Worm (Caenorhabditis elegans): ENCODE measurements around the gene Y6G8.15.

Y6G8.15 gene

ce11 chrV:17659228-17659627 is 48.8 kb upstream of the Y6G8.15 start, which contains the start of gene fbxa-108 (continued):
- TF ChIP-seq rcor-1 (GFP tag; IDR thresholded peaks at IDR 0.05) (no peak), nfyb-1 (GFP tag; IDR thresholded peaks at IDR 0.05) (peak; percentile 60; the same call in 1 of the 2 replicates), ccch-3 (GFP tag; optimal IDR thresholded peaks at IDR 0.05) (no peak), K12H6.12 (tag; optimal IDR thresholded peaks at IDR 0.05) (no peak), tbx-9 (tag; optimal IDR thresholded peaks at IDR 0.05; ENCODE audit: borderline replicate concordance) (no peak), egrh-3 (GFP tag; IDR thresholded peaks at IDR 0.05) (no peak), ceh-100 (GFP tag; IDR thresholded peaks at IDR 0.05) (no peak), lin-54 (GFP tag; optimal IDR thresholded peaks at IDR 0.05) (no peak), T07F8.4 (tag; optimal IDR thresholded peaks at IDR 0.05) (no peak), snpc-3.4 (tag; optimal IDR thresholded peaks at IDR 0.05) (no peak), lin-40 (tag; optimal IDR thresholded peaks at IDR 0.05) (no peak), repo-1 (tag; optimal IDR thresholded peaks at IDR 0.05) (no peak), hlh-26 (GFP tag; conservative IDR thresholded peaks at IDR 0.05) (no peak), attf-6 (GFP tag; IDR thresholded peaks at IDR 0.05) (no peak), ceh-91 (GFP tag; IDR thresholded peaks at IDR 0.05) (no peak), zim-3 (tag; optimal IDR thresholded peaks at IDR 0.05) (no peak), sptf-2 (GFP tag; optimal IDR thresholded peaks at IDR 0.05) (no peak), ceh-79 (tag; optimal IDR thresholded peaks at IDR 0.05) (no peak), ztf-22 (GFP tag; optimal IDR thresholded peaks at IDR 0.05) (peak; percentile 79), sea-2 (GFP tag; IDR thresholded peaks at IDR 0.05) (no peak), B0019.2 (GFP tag; conservative IDR thresholded peaks at IDR 0.05) (no peak), madf-6 (GFP tag; IDR thresholded peaks at IDR 0.05) (no peak), F57A8.1 (GFP tag; optimal IDR thresholded peaks at IDR 0.05) (no peak), ztf-25 (GFP tag; IDR thresholded peaks at IDR 0.05) (no peak), ceh-27 (GFP tag; optimal IDR thresholded peaks at IDR 0.05) (no peak), nfya-1 (tag; optimal IDR thresholded peaks at IDR 0.05; ENCODE audit: borderline replicate concordance, insufficient read depth) (no peak), F33H1.4 (GFP tag; IDR thresholded peaks at IDR 0.05) (no peak), let-607 (tag; optimal IDR thresholded peaks at IDR 0.05) (peak; percentile 14 to 35), ztf-28 (GFP tag; IDR thresholded peaks at IDR 0.05) (no peak), mel-28 (tag; optimal IDR thresholded peaks at IDR 0.05; ENCODE audit: borderline replicate concordance) (no peak), F22D6.2 (tag; optimal IDR thresholded peaks at IDR 0.05) (peak; percentile 9), snpc-4 (GFP tag; optimal IDR thresholded peaks at IDR 0.05) (no peak), snpc-4 (tag; optimal IDR thresholded peaks at IDR 0.05) (peak in 3 of 4 experiments; percentile 45 to 71 (median 61)), Y67H2A.10 (GFP tag; conservative IDR thresholded peaks at IDR 0.05) (no peak), tbp1 (GFP tag; optimal IDR thresholded peaks at IDR 0.05) (peak; percentile 22), cebp-1 (GFP tag; IDR thresholded peaks at IDR 0.05) (peak; percentile 97), cebp-1 (tag; optimal IDR thresholded peaks at IDR 0.05) (peak; percentile 97), madf-3 (GFP tag; IDR thresholded peaks at IDR 0.05) (no peak), egl-18 (GFP tag; IDR thresholded peaks at IDR 0.05) (no peak), gei-17 (GFP tag; optimal IDR thresholded peaks at IDR 0.05) (no peak), madf-10 (tag; optimal IDR thresholded peaks at IDR 0.05) (peak; percentile 33), atf-7 (tag; optimal IDR thresholded peaks at IDR 0.05) (peak; percentile 78), snpc-1.1 (tag; optimal IDR thresholded peaks at IDR 0.05; ENCODE audit: insufficient read depth) (no peak), B0035.1 (tag; optimal IDR thresholded peaks at IDR 0.05) (no peak), lsy-27 (tag; optimal IDR thresholded peaks at IDR 0.05; ENCODE audit: borderline replicate concordance, insufficient read depth) (no peak), pha-4 (tag; optimal IDR thresholded peaks at IDR 0.05) (peak; percentile 82), nhr-90 (tag; optimal IDR thresholded peaks at IDR 0.05) (peak; percentile 59), dpl-1 (GFP tag; optimal IDR thresholded peaks at IDR 0.05) (no peak), F37B4.10 (GFP tag; IDR thresholded peaks at IDR 0.05) (no peak)
